Worm (Caenorhabditis elegans): ENCODE results near the gene W01B6.4.

DNA sequence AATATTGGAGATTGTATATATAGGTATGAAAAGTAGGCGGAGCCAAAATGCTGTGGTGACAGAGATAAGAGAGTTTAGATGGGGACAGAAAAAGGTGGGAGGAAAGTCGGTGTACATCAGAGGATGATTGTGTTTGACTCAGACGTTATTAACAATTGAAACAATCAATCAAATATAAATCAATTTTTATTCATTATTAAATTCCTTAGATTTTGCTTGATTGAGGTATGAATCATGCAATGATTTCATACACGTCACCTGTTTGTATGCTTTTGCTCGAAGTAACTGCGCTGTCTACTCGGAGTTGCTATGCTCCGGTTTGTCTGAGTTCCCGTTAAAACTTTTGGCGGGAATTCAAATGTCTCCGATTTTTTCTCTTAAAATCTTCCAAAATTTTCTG, 39.9 kb downstream of the W01B6.4 start, which contains the start of gene C04G2.10:
- TF ChIP-seq nhr-237 (tag; optimal IDR thresholded peaks at IDR 0.05) (no peak), blmp-1 (tag; optimal IDR thresholded peaks at IDR 0.05) (no peak), snpc-4 (tag; optimal IDR thresholded peaks at IDR 0.05) (no peak), ham-2 (GFP tag; optimal IDR thresholded peaks at IDR 0.05) (no peak), hlh-1 (tag; optimal IDR thresholded peaks at IDR 0.05) (no peak), nhr-12 (tag; optimal IDR thresholded peaks at IDR 0.05) (no peak), pha-4 (tag; optimal IDR thresholded peaks at IDR 0.05) (no peak), sptf-1 (tag; optimal IDR thresholded peaks at IDR 0.05) (no peak), cnd-1 (tag; optimal IDR thresholded peaks at IDR 0.05) (no peak), nhr-76 (tag; optimal IDR thresholded peaks at IDR 0.05) (no peak), mab-5 (tag; optimal IDR thresholded peaks at IDR 0.05) (no peak)

All from whole organism, mixed stage, embryonic.